Worm (Caenorhabditis elegans) whole organism, late embryonic: Measurements from ENCODE around the gene nhr-283.
"Not testable (repeated sequence)": the region's sequence is repeated elsewhere in the genome, so short reads cannot be mapped to it uniquely, and the experiment has no call there.

Experiments
- C08G9.2 ChIP-seq: sonication (generic microtip); optimal IDR thresholded peaks from 2 replicates; lab custom pipeline; 2016; ENCODE audit warnings: mild to moderate bottlenecking, missing genetic modification characterization, moderate library complexity, missing compliant biosample characterization
- K09A11.1 ChIP-seq: sonication (generic microtip); optimal IDR thresholded peaks from 2 replicates; lab custom pipeline; 2017; ENCODE audit warnings: antibody characterized with exemption, mild to moderate bottlenecking, missing genetic modification characterization, missing compliant biosample characterization; ENCODE audit not compliant: insufficient read depth
- T23F11.4 ChIP-seq: fragments of 200-800 bp; sonication (Bioruptor generic); optimal IDR thresholded peaks from 2 replicates; lab custom pipeline; 2018; ENCODE audit warnings: mild to moderate bottlenecking, missing genetic modification characterization, missing compliant biosample characterization
- Y22D7AL.16 ChIP-seq: sonication (generic microtip); optimal IDR thresholded peaks from 2 replicates; lab custom pipeline; 2016; ENCODE audit warnings: missing genetic modification characterization, missing compliant biosample characterization
- ama-1 ChIP-seq: fragments of 150-350 bp; optimal IDR thresholded peaks from 2 replicates; lab custom pipeline; 2014
- ceh-18 ChIP-seq: sonication (generic microtip); optimal IDR thresholded peaks from 2 replicates; lab custom pipeline; 2016; ENCODE audit warnings: missing genetic modification characterization, missing compliant biosample characterization
- ceh-2 ChIP-seq: sonication (generic microtip); optimal IDR thresholded peaks from 2 replicates; lab custom pipeline; 2016; ENCODE audit warnings: missing genotype, missing genetic modification characterization, missing compliant biosample characterization
- ceh-30 ChIP-seq: fragments of 150-350 bp; optimal IDR thresholded peaks from 2 replicates; lab custom pipeline; 2014; ENCODE audit warnings: missing biosample characterization, missing genetic modification characterization
- ceh-31 ChIP-seq: sonication (generic microtip); optimal IDR thresholded peaks from 2 replicates; lab custom pipeline; 2016; ENCODE audit warnings: missing genetic modification characterization, missing compliant biosample characterization
- ceh-45 ChIP-seq: fragments of 200-800 bp; sonication (Bioruptor generic); IDR thresholded peaks from 2 replicates; pipeline ENCODE4 v1.3.6; 2022; ENCODE audit warnings: missing genetic modification reagents, missing genetic modification characterization, missing compliant biosample characterization
- ceh-6 ChIP-seq: fragments of 200-800 bp; sonication (Bioruptor generic); optimal IDR thresholded peaks from 2 replicates; lab custom pipeline; 2018; ENCODE audit warnings: mild to moderate bottlenecking, missing genetic modification characterization, missing compliant biosample characterization
- dmd-4 ChIP-seq: sonication (generic microtip); optimal IDR thresholded peaks from 2 replicates; lab custom pipeline; 2016; ENCODE audit warnings: borderline replicate concordance, missing genetic modification characterization, missing compliant biosample characterization
- elt-2 ChIP-seq: sonication (generic microtip); optimal IDR thresholded peaks from 2 replicates; lab custom pipeline; 2016; ENCODE audit warnings: missing genetic modification reagents, missing genetic modification characterization, missing compliant biosample characterization
- ets-4 ChIP-seq: sonication (generic microtip); optimal IDR thresholded peaks from 2 replicates; lab custom pipeline; 2016; ENCODE audit warnings: missing genetic modification characterization, missing compliant biosample characterization
- fax-1 ChIP-seq: sonication (generic microtip); optimal IDR thresholded peaks from 2 replicates; lab custom pipeline; 2016; ENCODE audit warnings: missing genotype, missing genetic modification characterization, missing compliant biosample characterization
- gmeb-2 ChIP-seq: sonication (generic microtip); optimal IDR thresholded peaks from 2 replicates; lab custom pipeline; 2016; ENCODE audit warnings: missing genetic modification characterization, inconsistent platforms, missing compliant biosample characterization
- hlh-13 ChIP-seq: fragments of 200-800 bp; sonication (Bioruptor generic); optimal IDR thresholded peaks from 2 replicates; lab custom pipeline; 2018; ENCODE audit warnings: mild to moderate bottlenecking, missing genetic modification characterization, missing compliant biosample characterization
- hlh-15 ChIP-seq: sonication (generic microtip); optimal IDR thresholded peaks from 2 replicates; lab custom pipeline; 2016; ENCODE audit warnings: missing genetic modification characterization, missing compliant biosample characterization
- hlh-30 ChIP-seq: sonication (generic microtip); optimal IDR thresholded peaks from 2 replicates; lab custom pipeline; 2017; ENCODE audit warnings: antibody characterized with exemption, missing genetic modification characterization, missing compliant biosample characterization; ENCODE audit not compliant: insufficient read depth
- hlh-6 ChIP-seq: sonication (generic microtip); optimal IDR thresholded peaks from 2 replicates; lab custom pipeline; 2016; ENCODE audit warnings: missing genotype, missing genetic modification characterization, missing compliant biosample characterization
- lin-11 ChIP-seq: fragments of 200-800 bp; sonication (Bioruptor generic); optimal IDR thresholded peaks from 2 replicates; lab custom pipeline; 2018; ENCODE audit warnings: mild to moderate bottlenecking, missing genetic modification characterization, missing compliant biosample characterization
- madf-2 ChIP-seq: sonication (generic microtip); optimal IDR thresholded peaks from 2 replicates; lab custom pipeline; 2017; ENCODE audit warnings: missing genetic modification characterization, missing compliant biosample characterization
- mec-3 ChIP-seq: sonication (generic microtip); optimal IDR thresholded peaks from 2 replicates; lab custom pipeline; 2016; ENCODE audit warnings: borderline replicate concordance, missing genetic modification characterization, missing compliant biosample characterization
- nfya-1 ChIP-seq: sonication (generic microtip); optimal IDR thresholded peaks from 2 replicates; lab custom pipeline; 2017; ENCODE audit warnings: missing genetic modification characterization, mild to moderate bottlenecking, missing compliant biosample characterization, antibody characterized with exemption, moderate library complexity
- nhr-232 ChIP-seq: sonication (generic microtip); optimal IDR thresholded peaks from 2 replicates; lab custom pipeline; 2016; ENCODE audit warnings: missing genetic modification characterization, missing compliant biosample characterization
- npax-4 ChIP-seq: sonication (generic microtip); optimal IDR thresholded peaks from 2 replicates; lab custom pipeline; 2016; ENCODE audit warnings: missing genetic modification characterization, missing compliant biosample characterization
- pax-1 ChIP-seq: fragments of 150-350 bp; optimal IDR thresholded peaks from 2 replicates; lab custom pipeline; 2014; ENCODE audit warnings: missing biosample characterization, missing genetic modification characterization
- pha-4 ChIP-seq: fragments of 150-350 bp; optimal IDR thresholded peaks from 2 replicates; lab custom pipeline; 2018; ENCODE audit warnings: missing biosample characterization, missing genetic modification reagents, missing genetic modification characterization
- pqm-1 ChIP-seq: sonication (generic microtip); optimal IDR thresholded peaks from 2 replicates; lab custom pipeline; 2016; ENCODE audit warnings: missing genetic modification characterization, missing compliant biosample characterization
- pros-1 ChIP-seq: fragments of 150-350 bp; optimal IDR thresholded peaks from 2 replicates; lab custom pipeline; 2014; ENCODE audit warnings: missing biosample characterization, missing genetic modification reagents, missing genetic modification characterization
- ref-2 ChIP-seq: sonication (generic microtip); optimal IDR thresholded peaks from 2 replicates; lab custom pipeline; 2016; ENCODE audit warnings: missing genetic modification characterization, missing compliant biosample characterization
- sox-4 ChIP-seq: sonication (generic microtip); optimal IDR thresholded peaks from 2 replicates; lab custom pipeline; 2017; ENCODE audit warnings: mild to moderate bottlenecking, missing genetic modification characterization, inconsistent platforms, missing compliant biosample characterization
- tbx-7 ChIP-seq: sonication (generic microtip); optimal IDR thresholded peaks from 2 replicates; lab custom pipeline; 2016; ENCODE audit warnings: missing genotype, missing genetic modification characterization, missing compliant biosample characterization
- ttx-3 ChIP-seq: sonication (generic microtip); optimal IDR thresholded peaks from 2 replicates; lab custom pipeline; 2016; ENCODE audit warnings: missing genetic modification reagents, missing genetic modification characterization, missing compliant biosample characterization
- unc-42 ChIP-seq: sonication (generic microtip); optimal IDR thresholded peaks from 2 replicates; lab custom pipeline; 2016; ENCODE audit warnings: missing genotype, missing genetic modification characterization, missing compliant biosample characterization
- unc-86 ChIP-seq: sonication (generic microtip); optimal IDR thresholded peaks from 2 replicates; lab custom pipeline; 2016; ENCODE audit warnings: missing genetic modification characterization, missing compliant biosample characterization
- ztf-16 ChIP-seq: sonication (generic microtip); optimal IDR thresholded peaks from 2 replicates; lab custom pipeline; 2017; ENCODE audit warnings: missing genetic modification characterization, missing compliant biosample characterization

The nhr-283 gene

ce11 chrV:15754731-15755130 is 21.8 kb downstream of the nhr-283 start, which contains the start of gene str-8:
Gene str-8, plus strand, starts transcription at chrV:15755031.
- not testable (repeated sequence) for TF ChIP-seq ceh-31 (tag; lab: Kevin White, UChicago); hlh-15; elt-2 (tag; lab: Kevin White, UChicago)

- TF ChIP-seq ceh-18; unc-86 (tag; lab: Kevin White, UChicago); K09A11.1 (tag; lab: Kevin White, UChicago): not testable (repeated sequence)
These were observed 23.6 kb downstream of the nhr-283 start, which contains the start of gene str-5 for ce11 chrV:15752941-15753340. Gene str-5, plus strand, starts transcription at chrV:15753241.

- no peak for TF ChIP-seq hlh-6 (tag; lab: Kevin White, UChicago)
- TF ChIP-seq gmeb-2 (tag; lab: Kevin White, UChicago), result no peak
- no peak for TF ChIP-seq ets-4 (tag; lab: Kevin White, UChicago)
- no peak for TF ChIP-seq mec-3
- no peak for TF ChIP-seq T23F11.4 (GFP tag; lab: Kevin White, UChicago)
- TF ChIP-seq unc-42 (tag; lab: Kevin White, UChicago), result no peak
- TF ChIP-seq nfya-1, result no peak
- no peak for TF ChIP-seq lin-11
- no peak for TF ChIP-seq pax-1 (tag; lab: Kevin White, UChicago)
- TF ChIP-seq ceh-18, result no peak
- no peak for TF ChIP-seq nhr-232 (tag; lab: Kevin White, UChicago)
- no peak for TF ChIP-seq ceh-45
- TF ChIP-seq tbx-7, result no peak
These were observed 24.5 kb downstream of the nhr-283 start, which contains the start of gene str-43 for ce11 chrV:15752049-15752448. Gene str-43, minus strand, starts transcription at chrV:15752149.

ce11 chrV:15750130-15750529 is 26.4 kb downstream of the nhr-283 start, which contains the start of gene str-6:
Gene str-6, minus strand, starts transcription at chrV:15750230.
- TF ChIP-seq pha-4 (tag; lab: Kevin White, UChicago), result no peak
- TF ChIP-seq nfya-1, result no peak
- TF ChIP-seq ztf-16, result no peak
- no peak for TF ChIP-seq madf-2 (tag; lab: Kevin White, UChicago)
- TF ChIP-seq unc-42 (tag; lab: Kevin White, UChicago), result no peak
- no peak for TF ChIP-seq hlh-15
- TF ChIP-seq, all 69 proteins: peak for 0

- TF ChIP-seq pax-1 (tag; lab: Kevin White, UChicago); Y22D7AL.16; hlh-30: not testable (repeated sequence)
These were observed 28.2 kb downstream of the nhr-283 start, which contains the start of gene T23D5.8 for ce11 chrV:15748343-15748742. Gene T23D5.8, minus strand, starts transcription at chrV:15748443.

- TF ChIP-seq ttx-3 (tag; lab: Kevin White, UChicago); K09A11.1 (tag; lab: Kevin White, UChicago); ceh-45: not testable (repeated sequence)
- TF ChIP-seq, all 69 proteins: peak for 0; not testable (repeated sequence) for 69
These were observed 32.2 kb downstream of the nhr-283 start, which contains the start of gene str-19 for ce11 chrV:15744366-15744765. Gene str-19, minus strand, starts transcription at chrV:15744466.

- no peak for TF ChIP-seq madf-2 (tag; lab: Kevin White, UChicago)
- no peak for TF ChIP-seq dmd-4 (tag; lab: Kevin White, UChicago)
- no peak for TF ChIP-seq pqm-1 (tag; lab: Kevin White, UChicago)
- no peak for TF ChIP-seq sox-4 (tag; lab: Kevin White, UChicago)
- TF ChIP-seq C08G9.2, result no peak
- no peak for TF ChIP-seq fax-1 (tag; lab: Kevin White, UChicago)
- TF ChIP-seq Y22D7AL.16, result no peak
- TF ChIP-seq ref-2, result no peak
- TF ChIP-seq K09A11.1 (tag; lab: Kevin White, UChicago), result no peak
- TF ChIP-seq ceh-6, result no peak
- no peak for TF ChIP-seq ztf-16
- TF ChIP-seq npax-4, result no peak
- TF ChIP-seq hlh-6 (tag; lab: Kevin White, UChicago), result no peak
- no peak for TF ChIP-seq ceh-30 (tag; lab: Kevin White, UChicago)
- no peak for TF ChIP-seq pros-1 (tag; lab: Kevin White, UChicago)
- TF ChIP-seq nfya-1, result no peak
- no peak for TF ChIP-seq ceh-2 (tag; lab: Kevin White, UChicago)
- TF ChIP-seq ama-1 (lab: Kevin White, UChicago), result no peak
- TF ChIP-seq hlh-13 (GFP tag; lab: Kevin White, UChicago), result no peak
- no peak for TF ChIP-seq hlh-30
- TF ChIP-seq, all 69 proteins: peak for 0
These were observed 34.7 kb downstream of the nhr-283 start, which contains the start of gene str-18 for ce11 chrV:15741851-15742250. Gene str-18, minus strand, starts transcription at chrV:15741951.
